Fruit fly (Drosophila melanogaster) whole organism, embryonic: ENCODE data around the gene Tfb5.

ENCODE experiments used
- Antp ChIP-seq: fragments of 200-800 bp; sonication (Bioruptor generic); optimal IDR thresholded peaks from 3 replicates; lab custom pipeline; 2016; ENCODE audit warnings: missing biosample characterization, missing genetic modification characterization
- CG10462 ChIP-seq: fragments of 200-800 bp; sonication (Bioruptor generic); optimal IDR thresholded peaks from 2 replicates; lab custom pipeline; 2016; ENCODE audit warnings: missing biosample characterization, missing genetic modification characterization
- CG10565 ChIP-seq: fragments of 200-800 bp; sonication (Bioruptor generic); optimal IDR thresholded peaks from 3 replicates; lab custom pipeline; 2016; ENCODE audit warnings: missing biosample characterization, mild to moderate bottlenecking, missing genetic modification characterization
- CG11085 ChIP-seq: fragments of 200-800 bp; sonication (Bioruptor generic); IDR thresholded peaks from 2 replicates; pipeline ENCODE4 v1.3.6; 2022; ENCODE audit warnings: missing biosample characterization, missing genetic modification characterization
- CG11695 ChIP-seq: fragments of 200-800 bp; sonication (Bioruptor generic); IDR thresholded peaks from 3 replicates; pipeline ENCODE4 v1.3.6; 2022; ENCODE audit warnings: missing biosample characterization, missing genetic modification characterization
- CG12104 ChIP-seq: fragments of 200-800 bp; sonication (Bioruptor generic); optimal IDR thresholded peaks from 3 replicates; lab custom pipeline; 2016; ENCODE audit warnings: missing biosample characterization, missing genetic modification characterization
- CG12236 ChIP-seq: fragments of 200-800 bp; sonication (Bioruptor generic); optimal IDR thresholded peaks from 2 replicates; lab custom pipeline; 2016; ENCODE audit warnings: missing biosample characterization, missing genetic modification characterization
- CG14014 ChIP-seq: fragments of 200-800 bp; sonication (Bioruptor generic); IDR thresholded peaks from 2 replicates; pipeline ENCODE4 v1.3.6; 2022; ENCODE audit warnings: missing biosample characterization, missing genetic modification characterization
- CG15514 ChIP-seq: fragments of 200-800 bp; sonication (Bioruptor generic); optimal IDR thresholded peaks from 3 replicates; lab custom pipeline; 2017; ENCODE audit warnings: missing biosample characterization, missing genetic modification characterization, mild to moderate bottlenecking, moderate library complexity, missing genetic modification reagents
- CG16815 ChIP-seq: fragments of 200-800 bp; sonication (Bioruptor generic); optimal IDR thresholded peaks from 3 replicates; lab custom pipeline; 2017; ENCODE audit warnings: missing biosample characterization, mild to moderate bottlenecking, missing genetic modification characterization
- CG17186 ChIP-seq: fragments of 200-800 bp; sonication (Bioruptor generic); optimal IDR thresholded peaks from 3 replicates; lab custom pipeline; 2017; ENCODE audit warnings: missing biosample characterization, missing genetic modification reagents, missing genetic modification characterization
- CG17912 ChIP-seq: fragments of 200-800 bp; sonication (Bioruptor generic); optimal IDR thresholded peaks from 2 replicates; lab custom pipeline; 2018; ENCODE audit warnings: missing biosample characterization, mild to moderate bottlenecking, missing genetic modification characterization
- CG2678 ChIP-seq: fragments of 200-800 bp; sonication (Bioruptor generic); optimal IDR thresholded peaks from 3 replicates; lab custom pipeline; 2019; ENCODE audit warnings: missing biosample characterization, mild to moderate bottlenecking, missing genetic modification characterization, moderate library complexity
- CG43689 ChIP-seq: fragments of 200-800 bp; sonication (Bioruptor generic); IDR thresholded peaks from 2 replicates; pipeline ENCODE4 v1.3.6; 2022; ENCODE audit warnings: missing biosample characterization, missing genetic modification characterization
- CG4707 ChIP-seq: fragments of 200-800 bp; sonication (Bioruptor generic); optimal IDR thresholded peaks from 2 replicates; lab custom pipeline; 2018; ENCODE audit warnings: missing biosample characterization, mild to moderate bottlenecking, missing genetic modification characterization, moderate library complexity
- CG6175 ChIP-seq: fragments of 200-800 bp; sonication (Bioruptor generic); IDR thresholded peaks from 3 replicates; pipeline ENCODE4 v1.3.6; 2022; ENCODE audit warnings: missing biosample characterization, missing genetic modification characterization
- CG6254 ChIP-seq: fragments of 200-800 bp; sonication (Bioruptor generic); optimal IDR thresholded peaks from 3 replicates; lab custom pipeline; 2017; ENCODE audit warnings: mild to moderate bottlenecking, missing biosample characterization, missing genetic modification reagents, missing genetic modification characterization
- CG6272 ChIP-seq: fragments of 200-800 bp; sonication (Bioruptor generic); IDR thresholded peaks from 2 replicates; pipeline ENCODE4 v1.3.6; 2022; ENCODE audit warnings: missing biosample characterization, missing genetic modification characterization
- CG7987 ChIP-seq: fragments of 200-800 bp; sonication (Bioruptor generic); optimal IDR thresholded peaks from 2 replicates; lab custom pipeline; 2018; ENCODE audit warnings: missing biosample characterization, mild to moderate bottlenecking, missing genetic modification characterization, moderate library complexity
- CG8924 ChIP-seq: fragments of 200-800 bp; optimal IDR thresholded peaks from 3 replicates; lab custom pipeline; 2019; ENCODE audit warnings: missing biosample characterization, mild to moderate bottlenecking, missing genetic modification characterization, moderate library complexity
- Dbx ChIP-seq: fragments of 200-800 bp; sonication (Bioruptor generic); IDR thresholded peaks from 3 replicates; pipeline ENCODE4 v1.3.6; 2022; ENCODE audit warnings: missing biosample characterization, missing genetic modification characterization
- Dip2 ChIP-seq: fragments of 200-800 bp; sonication (Bioruptor generic); IDR thresholded peaks from 2 replicates; pipeline ENCODE4 v1.3.6; 2022; ENCODE audit warnings: missing biosample characterization, missing genetic modification characterization
- Doc3 ChIP-seq: fragments of 200-800 bp; sonication (Bioruptor generic); IDR thresholded peaks from 3 replicates; pipeline ENCODE4 v1.3.6; 2022; ENCODE audit warnings: missing biosample characterization, missing genetic modification characterization; ENCODE audit not compliant: partially characterized antibody
- Hmx ChIP-seq: fragments of 200-800 bp; sonication (Bioruptor generic); optimal IDR thresholded peaks from 2 replicates; lab custom pipeline; 2016; ENCODE audit warnings: missing biosample characterization, missing genetic modification characterization
- Hr3 ChIP-seq: fragments of 200-800 bp; sonication (Bioruptor generic); optimal IDR thresholded peaks from 3 replicates; lab custom pipeline; 2016; ENCODE audit warnings: missing biosample characterization, missing genetic modification characterization
- MTF-1 ChIP-seq: fragments of 200-800 bp; sonication (Bioruptor generic); optimal IDR thresholded peaks from 2 replicates; lab custom pipeline; 2018; ENCODE audit warnings: missing biosample characterization, mild to moderate bottlenecking, missing genetic modification characterization, borderline replicate concordance
- Med ChIP-seq: fragments of 200-800 bp; sonication (Bioruptor generic); peaks from one replicate; lab custom pipeline; 2016; ENCODE audit warnings: missing biosample characterization, missing genetic modification characterization, mild to moderate bottlenecking, inconsistent platforms, moderate library complexity
- Myb ChIP-seq: fragments of 200-800 bp; sonication (Bioruptor generic); optimal IDR thresholded peaks from 2 replicates; lab custom pipeline; 2016; ENCODE audit warnings: missing biosample characterization, missing genetic modification characterization
- Nf-YC ChIP-seq: fragments of 200-800 bp; optimal IDR thresholded peaks from 3 replicates; lab custom pipeline; 2019; ENCODE audit warnings: missing biosample characterization, mild to moderate bottlenecking, missing genetic modification characterization, moderate library complexity
- Optix ChIP-seq: fragments of 200-800 bp; sonication (Bioruptor generic); IDR thresholded peaks from 3 replicates; pipeline ENCODE4 v1.3.6; 2022; ENCODE audit warnings: missing biosample characterization, missing genetic modification characterization
- Poxn ChIP-seq: fragments of 200-800 bp; sonication (Bioruptor generic); IDR thresholded peaks from 2 replicates; pipeline ENCODE4 v1.3.6; 2022; ENCODE audit warnings: missing biosample characterization, missing genetic modification characterization
- Scr ChIP-seq: fragments of 200-800 bp; sonication (Bioruptor generic); IDR thresholded peaks from 2 replicates; pipeline ENCODE4 v1.3.6; 2022; ENCODE audit warnings: missing biosample characterization, missing genetic modification characterization; ENCODE audit not compliant: partially characterized antibody
- al ChIP-seq: fragments of 200-800 bp; sonication (Bioruptor generic); IDR thresholded peaks from 2 replicates; pipeline ENCODE4 v1.3.6; 2022; ENCODE audit warnings: missing biosample characterization, missing genetic modification characterization
- chif ChIP-seq, 2 experiments: fragments of 200-800 bp; sonication (Bioruptor generic); optimal IDR thresholded peaks; 3 replicates each; lab custom pipeline; 2016; ENCODE audit warnings: missing biosample characterization in 2 of 2, missing genetic modification characterization in 2 of 2
- ewg ChIP-seq: fragments of 200-800 bp; sonication (Bioruptor generic); optimal IDR thresholded peaks from 3 replicates; lab custom pipeline; 2017; ENCODE audit warnings: mild to moderate bottlenecking, missing biosample characterization, missing genetic modification reagents, missing genetic modification characterization
- h ChIP-seq: fragments of >200 bp; optimal IDR thresholded peaks from 2 replicates; lab custom pipeline; 2017
- jing ChIP-seq: fragments of 200-800 bp; sonication (Bioruptor generic); optimal IDR thresholded peaks from 2 replicates; lab custom pipeline; 2018; ENCODE audit warnings: missing biosample characterization, mild to moderate bottlenecking, missing genetic modification characterization
- kah ChIP-seq: fragments of 200-800 bp; sonication (Bioruptor generic); optimal IDR thresholded peaks from 2 replicates; lab custom pipeline; 2018; ENCODE audit warnings: missing biosample characterization, mild to moderate bottlenecking, missing genetic modification characterization
- kay ChIP-seq: fragments of 200-800 bp; sonication (Bioruptor generic); optimal IDR thresholded peaks from 2 replicates; lab custom pipeline; 2016; ENCODE audit warnings: missing biosample characterization, missing genetic modification characterization
- ken ChIP-seq: fragments of 200-800 bp; sonication (Bioruptor generic); IDR thresholded peaks from 3 replicates; pipeline ENCODE4 v1.3.6; 2022; ENCODE audit warnings: missing biosample characterization, missing genetic modification characterization
- knrl ChIP-seq: fragments of 200-800 bp; sonication (Bioruptor generic); IDR thresholded peaks from 3 replicates; pipeline ENCODE4 v1.3.6; 2022; ENCODE audit warnings: missing biosample characterization, missing genetic modification characterization; ENCODE audit not compliant: partially characterized antibody
- lola ChIP-seq, 3 experiments: fragments of >200 bp in 2 of 3; fragments of 200-800 bp in 1 of 3; sonication (Bioruptor generic) in 1 of 3; optimal IDR thresholded peaks; 2 replicates each; lab custom pipeline; 2017 to 2019; ENCODE audit warnings: missing biosample characterization in 3 of 3, missing genetic modification characterization in 3 of 3, mild to moderate bottlenecking in 1 of 3, moderate library complexity in 1 of 3
- pb ChIP-seq: fragments of 200-800 bp; sonication (Bioruptor generic); optimal IDR thresholded peaks from 3 replicates; lab custom pipeline; 2016; ENCODE audit warnings: missing biosample characterization, missing genetic modification characterization
- prd ChIP-seq, 3 experiments: fragments of >200 bp in 2 of 3; fragments of 200-800 bp in 1 of 3; sonication (Bioruptor generic) in 1 of 3; optimal IDR thresholded peaks in 2 of 3; IDR thresholded peaks in 1 of 3; 2 replicates in 2 of 3; 3 replicates in 1 of 3; pipeline versions ENCODE4 v1.3.6 to Lab custom; 2017 to 2022; ENCODE audit warnings: missing biosample characterization in 1 of 3, missing genetic modification characterization in 1 of 3
- sqz ChIP-seq: fragments of 200-800 bp; sonication (Bioruptor generic); optimal IDR thresholded peaks from 3 replicates; lab custom pipeline; 2018; ENCODE audit warnings: missing biosample characterization, mild to moderate bottlenecking, missing genetic modification characterization
- stwl ChIP-seq: fragments of 200-800 bp; sonication (Bioruptor generic); optimal IDR thresholded peaks from 3 replicates; lab custom pipeline; 2018; ENCODE audit warnings: missing biosample characterization, mild to moderate bottlenecking, missing genetic modification characterization, moderate library complexity
- tio ChIP-seq: fragments of 200-800 bp; sonication (Bioruptor generic); optimal IDR thresholded peaks from 2 replicates; lab custom pipeline; 2017; ENCODE audit warnings: missing biosample characterization, missing genetic modification characterization, inconsistent platforms
- z ChIP-seq: fragments of 200-800 bp; sonication (Bioruptor generic); IDR thresholded peaks from 3 replicates; pipeline ENCODE4 v1.3.6; 2022; ENCODE audit warnings: missing biosample characterization, missing genetic modification characterization

Gene Tfb5

DNA sequence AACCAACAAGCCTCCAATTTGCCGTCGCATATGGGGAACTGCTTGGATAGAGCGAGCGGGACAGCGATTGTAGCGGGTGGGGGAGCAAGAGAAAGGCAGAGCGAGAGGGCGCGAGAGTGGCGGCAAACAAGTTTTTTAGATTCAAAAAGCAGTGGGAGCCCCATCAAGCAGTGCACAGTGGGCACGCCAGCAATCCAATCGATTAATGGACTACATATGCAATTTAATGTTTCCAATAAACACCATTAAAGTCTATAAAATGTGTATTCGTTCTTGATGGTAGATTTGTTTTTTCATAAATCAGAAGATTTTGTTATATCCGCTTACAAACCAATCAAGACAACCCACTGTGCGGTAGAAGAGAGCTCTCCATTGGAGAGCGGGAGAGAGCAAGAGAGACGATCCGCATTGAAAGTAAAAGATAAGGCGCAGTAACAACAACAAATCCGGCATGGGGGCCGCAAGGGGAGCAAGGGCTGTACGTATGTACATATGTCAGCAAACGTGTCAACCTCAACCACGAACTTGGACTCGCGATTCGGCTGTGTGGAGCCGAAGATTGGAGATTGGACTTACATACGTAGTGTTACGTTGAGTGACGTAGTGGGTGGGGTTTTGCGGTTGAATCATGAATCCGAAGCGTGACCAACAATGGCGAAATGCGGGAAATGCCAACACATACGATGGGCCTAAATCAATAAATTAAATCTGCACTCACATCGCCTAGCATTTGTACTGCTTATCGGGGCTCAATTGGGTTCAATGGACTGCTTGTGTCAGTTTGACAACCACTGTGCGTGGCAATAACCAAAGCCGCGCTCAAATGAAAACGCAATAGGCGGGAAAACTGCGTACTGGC, 13.0 kb downstream of the Tfb5 start (continued):
- peak; percentile 99 for TF ChIP-seq CG14014
- peak; percentile 97 for TF ChIP-seq kay
- peak; percentile 96 for TF ChIP-seq Poxn (GFP tag; lab: Robert Waterston, UW)
- TF ChIP-seq Dip2: peak; percentile 79
- TF ChIP-seq kah (GFP tag; lab: Kevin White, UChicago): peak; percentile 97
- TF ChIP-seq al (GFP tag; lab: Robert Waterston, UW): peak; percentile 99
- peak; percentile 94 for TF ChIP-seq Myb (GFP tag; lab: Kevin White, UChicago)
- TF ChIP-seq CG17186 (GFP tag; lab: Kevin White, UChicago): peak; percentile 97
- peak; percentile 100 for TF ChIP-seq CG4707 (GFP tag; lab: Kevin White, UChicago)
- no peak for TF ChIP-seq prd (optimal IDR thresholded peaks at IDR 0.05; lab: Kevin White, UChicago)
- peak; percentile 99 for TF ChIP-seq prd (GFP tag; IDR thresholded peaks at IDR 0.05; lab: Robert Waterston, UW)
- TF ChIP-seq chif (GFP tag; optimal IDR thresholded peaks at IDR 0.05; lab: Kevin White, UChicago): peak; percentile 99
- TF ChIP-seq lola (GFP tag; optimal IDR thresholded peaks at IDR 0.05; lab: Kevin White, UChicago): peak in 1 of 3 experiments; percentile 98
- peak; percentile 99 for TF ChIP-seq Antp (GFP tag; lab: Kevin White, UChicago)
- peak; percentile 98 for TF ChIP-seq CG12236 (GFP tag; lab: Kevin White, UChicago)
- TF ChIP-seq Optix (GFP tag; lab: Robert Waterston, UW): peak; percentile 99
- peak; percentile 39; the same call in 1 of the 2 replicates for TF ChIP-seq Scr (GFP tag; lab: Robert Waterston, UW)
- peak; percentile 99 for TF ChIP-seq CG2678 (tag; lab: Kevin White, UChicago)
- TF ChIP-seq Nf-YC (tag; lab: Kevin White, UChicago): peak; percentile 92
- TF ChIP-seq MTF-1 (GFP tag; lab: Kevin White, UChicago): peak; percentile 98
- TF ChIP-seq CG17912 (GFP tag; lab: Kevin White, UChicago): peak; percentile 96
- peak; percentile 98 for TF ChIP-seq CG6175 (GFP tag; lab: Robert Waterston, UW)
- TF ChIP-seq Doc3: no peak; the same call in 2 of the 3 replicates
- TF ChIP-seq stwl (tag; lab: Kevin White, UChicago): peak; percentile 81
- peak; percentile 100 for TF ChIP-seq Med (GFP tag; lab: Kevin White, UChicago)
- TF ChIP-seq CG15514: peak; percentile 93
- TF ChIP-seq CG6254: peak; percentile 97
- no peak for TF ChIP-seq h
- TF ChIP-seq CG11085 (GFP tag; lab: Robert Waterston, UW): peak; percentile 99
- TF ChIP-seq Hmx (GFP tag; lab: Kevin White, UChicago): peak; percentile 96
- peak; percentile 98 for TF ChIP-seq CG11695 (GFP tag; lab: Robert Waterston, UW)
- TF ChIP-seq knrl (GFP tag; lab: Robert Waterston, UW): peak; percentile 77
- peak; percentile 97 for TF ChIP-seq CG7987
- TF ChIP-seq tio (GFP tag; lab: Kevin White, UChicago): peak; percentile 99
- TF ChIP-seq ken: peak; percentile 99
- TF ChIP-seq z (GFP tag; lab: Robert Waterston, UW): peak; percentile 84
- peak; percentile 97 for TF ChIP-seq CG10565 (GFP tag; lab: Kevin White, UChicago)
- peak; percentile 99 for TF ChIP-seq Hr3 (GFP tag; lab: Kevin White, UChicago)
- peak; percentile 99 for TF ChIP-seq CG16815 (GFP tag; lab: Kevin White, UChicago)
- TF ChIP-seq ewg: peak; percentile 98
- peak; percentile 98 for TF ChIP-seq CG12104 (GFP tag; lab: Kevin White, UChicago)
- TF ChIP-seq jing: peak; percentile 99
- peak; percentile 98 for TF ChIP-seq sqz (GFP tag; lab: Kevin White, UChicago)
- peak; percentile 99 for TF ChIP-seq pb (GFP tag; lab: Kevin White, UChicago)
- TF ChIP-seq CG43689 (GFP tag; lab: Robert Waterston, UW): peak; percentile 98
- peak; percentile 98 for TF ChIP-seq CG10462 (GFP tag; lab: Kevin White, UChicago)
- peak; percentile 99 for TF ChIP-seq CG6272
- peak; percentile 99 for TF ChIP-seq CG8924 (tag; lab: Kevin White, UChicago)
- TF ChIP-seq Dbx (GFP tag; lab: Robert Waterston, UW): peak; percentile 99
